Worm (Caenorhabditis elegans): Measurements from ENCODE around the gene ain-1.

The ain-1 gene

DNA sequence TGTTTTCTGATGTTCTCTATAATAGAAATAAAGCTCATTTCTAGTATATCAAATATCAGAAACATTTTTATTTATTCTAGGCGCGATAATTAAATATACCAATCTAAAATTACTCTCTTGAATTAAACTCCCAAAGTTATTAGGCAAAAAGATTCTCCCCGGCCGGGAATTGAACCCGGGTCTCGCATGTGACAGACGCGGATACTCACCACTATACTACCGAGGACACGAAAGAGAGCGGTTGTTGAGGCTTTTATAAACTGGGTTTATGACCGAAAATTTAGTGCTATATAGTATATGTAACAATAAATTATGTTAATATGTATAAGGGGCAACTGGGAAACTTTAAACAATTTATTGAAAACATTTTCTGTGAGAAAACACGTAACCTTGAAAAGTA lies 8.7 kb upstream of the ain-1 start (continued):
- TF ChIP-seq ceh-8 (GFP tag; optimal IDR thresholded peaks at IDR 0.05) = no peak
- TF ChIP-seq unc-130 (tag; optimal IDR thresholded peaks at IDR 0.05) = no peak
- TF ChIP-seq unc-98 (GFP tag; IDR thresholded peaks at IDR 0.05) = no peak
- TF ChIP-seq ztf-4 (tag; optimal IDR thresholded peaks at IDR 0.05) = no peak
- TF ChIP-seq aha-1 (tag; optimal IDR thresholded peaks at IDR 0.05) = no peak
- no peak for TF ChIP-seq jun-1 (tag; optimal IDR thresholded peaks at IDR 0.05)
- TF ChIP-seq snu-23 (GFP tag; optimal IDR thresholded peaks at IDR 0.05) = peak; percentile 75
- TF ChIP-seq swsn-7 (tag; optimal IDR thresholded peaks at IDR 0.05) = peak; percentile 62
- TF ChIP-seq dpl-1 (GFP tag; optimal IDR thresholded peaks at IDR 0.05) = peak in 1 of 3 experiments; percentile 13
- peak; percentile 15 for TF ChIP-seq blmp-1 (tag; optimal IDR thresholded peaks at IDR 0.05)
- peak; percentile 64 for TF ChIP-seq lin-14 (GFP tag; optimal IDR thresholded peaks at IDR 0.05)
- TF ChIP-seq snpc-4 (tag; optimal IDR thresholded peaks at IDR 0.05) = no peak
- TF ChIP-seq Y116A8C.19 (tag; optimal IDR thresholded peaks at IDR 0.05; ENCODE audit: borderline replicate concordance) = no peak
- TF ChIP-seq fkh-10 (GFP tag; optimal IDR thresholded peaks at IDR 0.05) = no peak
- TF ChIP-seq nhr-76 (tag; optimal IDR thresholded peaks at IDR 0.05) = no peak
- TF ChIP-seq ceh-63 (GFP tag; optimal IDR thresholded peaks at IDR 0.05) = no peak
- no peak for TF ChIP-seq lin-15B (tag; optimal IDR thresholded peaks at IDR 0.05)
- no peak for TF ChIP-seq nhr-11 (tag; optimal IDR thresholded peaks at IDR 0.05)
- no peak for TF ChIP-seq ztf-11 (tag; optimal IDR thresholded peaks at IDR 0.05)
- TF ChIP-seq nhr-77 (tag; optimal IDR thresholded peaks at IDR 0.05) = peak; percentile 19
- TF ChIP-seq lir-3 (tag; optimal IDR thresholded peaks at IDR 0.05; ENCODE audit: poor library complexity) = peak; percentile 51
- TF ChIP-seq mep-1 (tag; optimal IDR thresholded peaks at IDR 0.05) = peak; percentile 72
- peak; percentile 54 for TF ChIP-seq nhr-20 (tag; optimal IDR thresholded peaks at IDR 0.05)
- peak; percentile 56 for TF ChIP-seq nhr-85 (tag)
- TF ChIP-seq C16A3.4 (tag; optimal IDR thresholded peaks at IDR 0.05) = peak; percentile 46
- TF ChIP-seq unc-30 (tag; optimal IDR thresholded peaks at IDR 0.05) = no peak
- TF ChIP-seq mab-9 (GFP tag; IDR thresholded peaks at IDR 0.05) = no peak
- no peak for TF ChIP-seq ama-1 (optimal IDR thresholded peaks at IDR 0.05)
- no peak for TF ChIP-seq egl-27 (tag; optimal IDR thresholded peaks at IDR 0.05)
- TF ChIP-seq skn-1 (tag; optimal IDR thresholded peaks at IDR 0.05) = no peak
- no peak for TF ChIP-seq isw-1 (GFP tag; IDR thresholded peaks at IDR 0.05)
- no peak for TF ChIP-seq tlp-1 (tag; optimal IDR thresholded peaks at IDR 0.05)
- TF ChIP-seq zip-4 (GFP tag; optimal IDR thresholded peaks at IDR 0.05) = peak; percentile 21
- TF ChIP-seq nhr-28 (tag; optimal IDR thresholded peaks at IDR 0.05) = no peak
- TF ChIP-seq ces-1 (GFP tag; optimal IDR thresholded peaks at IDR 0.05) = no peak
- peak; percentile 25 for TF ChIP-seq C04F5.9 (tag; optimal IDR thresholded peaks at IDR 0.05)
- no peak for TF ChIP-seq irx-1 (tag; optimal IDR thresholded peaks at IDR 0.05)

DNA sequence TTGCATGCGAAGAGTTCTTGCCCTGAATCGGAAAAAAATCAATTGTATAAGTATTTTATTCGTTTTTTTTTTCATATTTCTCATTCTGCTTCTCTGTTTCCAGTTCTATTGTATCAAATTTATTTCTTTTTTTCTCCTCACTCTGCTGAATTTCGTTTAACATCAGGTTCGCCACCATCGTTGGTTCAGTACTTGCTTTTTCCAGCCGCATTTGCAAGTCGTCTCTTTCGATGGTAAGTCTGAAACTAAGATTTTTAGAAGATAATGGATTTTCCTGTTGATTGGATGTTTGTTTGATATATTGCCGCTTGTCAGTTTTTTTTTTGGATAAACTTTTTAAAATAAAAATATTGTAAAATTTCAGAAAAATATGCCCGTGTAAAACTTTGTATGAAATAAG lies 6.1 kb upstream of the ain-1 start:
- TF ChIP-seq nhr-12 (tag; optimal IDR thresholded peaks at IDR 0.05) (no peak), isw-1 (GFP tag; IDR thresholded peaks at IDR 0.05) (no peak), efl-1 (optimal IDR thresholded peaks at IDR 0.05) (no peak), efl-1 (GFP tag; optimal IDR thresholded peaks at IDR 0.05 in 1 of 2) (peak in 1 of 2 experiments; percentile 54)

DNA sequence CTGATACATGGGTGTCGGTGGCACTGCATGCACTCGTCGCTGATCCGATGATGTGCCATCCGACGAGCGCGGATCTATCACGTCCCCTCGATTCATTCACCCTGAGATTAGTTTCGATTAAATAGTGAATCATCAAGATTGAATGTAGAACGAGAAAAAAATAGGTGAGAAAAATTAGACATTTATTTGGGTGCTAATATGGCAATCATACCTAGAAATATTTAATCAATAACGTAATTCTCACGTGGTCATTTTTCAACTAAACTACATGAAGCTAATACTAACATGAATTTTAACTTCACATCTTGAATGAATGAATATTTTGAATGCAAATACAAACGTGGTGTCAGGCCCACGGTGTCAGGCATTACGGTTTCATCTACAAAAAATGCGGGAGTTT lies 3.8 kb upstream of the ain-1 start, which contains the start of gene F59C12.3:
F59C12.3 (minus strand) TSS at position 101 of the 400 bp plus-strand sequence.
- no peak for TF ChIP-seq sox-4 (tag; optimal IDR thresholded peaks at IDR 0.05)
- no peak for TF ChIP-seq swsn-7 (tag; optimal IDR thresholded peaks at IDR 0.05)
- TF ChIP-seq nhr-47 (tag; optimal IDR thresholded peaks at IDR 0.05) = no peak
- no peak for TF ChIP-seq blmp-1 (tag; optimal IDR thresholded peaks at IDR 0.05)
- no peak for TF ChIP-seq mdl-1 (tag; optimal IDR thresholded peaks at IDR 0.05)
- TF ChIP-seq F16B12.6 (tag; optimal IDR thresholded peaks at IDR 0.05) = no peak
- no peak for TF ChIP-seq efl-3 (GFP tag; optimal IDR thresholded peaks at IDR 0.05)
- TF ChIP-seq unc-30 (tag; optimal IDR thresholded peaks at IDR 0.05) = no peak
- TF ChIP-seq snu-23 (GFP tag; optimal IDR thresholded peaks at IDR 0.05) = no peak
- TF ChIP-seq pax-3 (tag; optimal IDR thresholded peaks at IDR 0.05) = no peak
- TF ChIP-seq hpl-2 (GFP tag; optimal IDR thresholded peaks at IDR 0.05) = no peak
- no peak for TF ChIP-seq nhr-11 (tag; optimal IDR thresholded peaks at IDR 0.05)
- TF ChIP-seq mab-9 (GFP tag; IDR thresholded peaks at IDR 0.05) = no peak
- TF ChIP-seq alr-1 (tag; optimal IDR thresholded peaks at IDR 0.05; ENCODE audit: borderline replicate concordance) = no peak
- no peak for TF ChIP-seq xbp-1 (tag; optimal IDR thresholded peaks at IDR 0.05)
- TF ChIP-seq unc-130 (tag; optimal IDR thresholded peaks at IDR 0.05) = no peak
- TF ChIP-seq elt-2 (tag; optimal IDR thresholded peaks at IDR 0.05) = no peak
- no peak for TF ChIP-seq ces-1 (GFP tag; optimal IDR thresholded peaks at IDR 0.05)

Data from whole organism, L1 larva.